Worm (Caenorhabditis elegans) whole organism, mixed stage, embryonic: ENCODE results near the gene mboa-4.

ENCODE experiments used
- lin-13 ChIP-seq: fragments of 150-350 bp; optimal IDR thresholded peaks from 2 replicates; lab custom pipeline; 2014; ENCODE audit warnings: missing biosample characterization, missing genetic modification characterization
- nhr-76 ChIP-seq: sonication (generic microtip); optimal IDR thresholded peaks from 2 replicates; lab custom pipeline; 2017; ENCODE audit warnings: missing biosample characterization, missing genetic modification characterization

ce11 chrIV:11183013-11183412 is 23.2 kb upstream of the mboa-4 start, which contains the start of gene prx-14:
- TF ChIP-seq lin-13 (tag; lab: Kevin White, UChicago) (no peak), nhr-76 (tag; lab: Kevin White, UChicago) (no peak)
